Worm (Caenorhabditis elegans) whole organism, late embryonic: ENCODE data around the gene ser-7.

Experiments
- T23F11.4 ChIP-seq: fragments of 200-800 bp; sonication (Bioruptor generic); optimal IDR thresholded peaks from 2 replicates; lab custom pipeline; 2018; ENCODE audit warnings: mild to moderate bottlenecking, missing genetic modification characterization, missing compliant biosample characterization
- elt-2 ChIP-seq: sonication (generic microtip); optimal IDR thresholded peaks from 2 replicates; lab custom pipeline; 2016; ENCODE audit warnings: missing genetic modification reagents, missing genetic modification characterization, missing compliant biosample characterization
- hlh-13 ChIP-seq: fragments of 200-800 bp; sonication (Bioruptor generic); optimal IDR thresholded peaks from 2 replicates; lab custom pipeline; 2018; ENCODE audit warnings: mild to moderate bottlenecking, missing genetic modification characterization, missing compliant biosample characterization
- nhr-232 ChIP-seq: sonication (generic microtip); optimal IDR thresholded peaks from 2 replicates; lab custom pipeline; 2016; ENCODE audit warnings: missing genetic modification characterization, missing compliant biosample characterization
- npax-4 ChIP-seq: sonication (generic microtip); optimal IDR thresholded peaks from 2 replicates; lab custom pipeline; 2016; ENCODE audit warnings: missing genetic modification characterization, missing compliant biosample characterization
- pqm-1 ChIP-seq: sonication (generic microtip); optimal IDR thresholded peaks from 2 replicates; lab custom pipeline; 2016; ENCODE audit warnings: missing genetic modification characterization, missing compliant biosample characterization
- tbx-2 ChIP-seq: sonication (generic microtip); optimal IDR thresholded peaks from 2 replicates; lab custom pipeline; 2016; ENCODE audit warnings: missing genetic modification characterization, missing compliant biosample characterization
- zip-5 ChIP-seq: sonication (generic microtip); optimal IDR thresholded peaks from 2 replicates; lab custom pipeline; 2016; ENCODE audit warnings: missing genetic modification characterization, missing compliant biosample characterization

ce11 chrX:2667779-2668178 is 5.6 kb upstream of the ser-7 start, which contains the start of gene C09B7.2:
- TF ChIP-seq pqm-1 (tag; lab: Kevin White, UChicago) (no peak), T23F11.4 (no peak), hlh-13 (GFP tag; lab: Kevin White, UChicago) (no peak), tbx-2 (tag; lab: Kevin White, UChicago) (no peak), npax-4 (tag; lab: Kevin White, UChicago) (no peak), elt-2 (tag; lab: Kevin White, UChicago) (no peak), zip-5 (tag; lab: Kevin White, UChicago) (no peak), nhr-232 (tag; lab: Kevin White, UChicago) (no peak)
